Fruit fly (Drosophila melanogaster): ENCODE measurements around the gene CG8620.

CG8620 gene

dm6 chr3L:7157713-7158112 lies at the start of gene CG8620:
Gene CG8620 (plus strand): TSS chr3L:7158099.
- TF ChIP-seq CG34376 (GFP tag; optimal IDR thresholded peaks at IDR 0.05) (peak; percentile 4), HmgD (GFP tag; optimal IDR thresholded peaks at IDR 0.05) (no peak), bigmax (GFP tag; optimal IDR thresholded peaks at IDR 0.05) (peak; percentile 64), cwo (GFP tag; optimal IDR thresholded peaks at IDR 0.05) (peak; percentile 8), CG15514 (GFP tag; optimal IDR thresholded peaks at IDR 0.05) (peak; percentile 0), Pdp1 (GFP tag; optimal IDR thresholded peaks at IDR 0.05) (peak in 1 of 2 experiments; percentile 69)

- TF ChIP-seq bsh (GFP tag; optimal IDR thresholded peaks at IDR 0.05) (peak in 1 of 2 experiments; percentile 31), Ets65A (GFP tag) (peak; percentile 35), btn (GFP tag; optimal IDR thresholded peaks at IDR 0.05) (no peak), Ptx1 (GFP tag; IDR thresholded peaks at IDR 0.05) (no peak), CG10431 (GFP tag; optimal IDR thresholded peaks at IDR 0.05) (no peak), bbx (GFP tag; IDR thresholded peaks at IDR 0.05; ENCODE audit: partially characterized antibody) (no peak), lmd (GFP tag; IDR thresholded peaks at IDR 0.05) (0 out of 2 replicates have a peak, but pooled peaks have one; percentile 10), phol (tag; optimal IDR thresholded peaks at IDR 0.05) (peak; percentile 23), Xrp1 (GFP tag; IDR thresholded peaks at IDR 0.05) (peak; percentile 26; the same call in 1 of the 2 replicates), nerfin-2 (GFP tag; IDR thresholded peaks at IDR 0.05; ENCODE audit: partially characterized antibody) (no peak), CG11504 (tag; optimal IDR thresholded peaks at IDR 0.05) (peak; percentile 6), CG7357 (GFP tag; IDR thresholded peaks at IDR 0.05) (0 out of 3 replicates have a peak, but pooled peaks have one; percentile 23), ewg (GFP tag; optimal IDR thresholded peaks at IDR 0.05) (peak; percentile 11), schlank (tag; optimal IDR thresholded peaks at IDR 0.05) (no peak), sens (GFP tag) (peak; percentile 57), dysf (GFP tag; IDR thresholded peaks at IDR 0.05) (0 out of 3 replicates have a peak, but pooled peaks have one; percentile 10), row (GFP tag; IDR thresholded peaks at IDR 0.05) (peak; percentile 39; the same call in 2 of the 3 replicates), grau (tag; optimal IDR thresholded peaks at IDR 0.05) (peak; percentile 74), bowl (GFP tag; IDR thresholded peaks at IDR 0.05) (no peak), Med (GFP tag) (peak; percentile 8)
These were observed 44.9 kb upstream of the CG8620 start for dm6 chr3L:7113010-7113409.

- TF ChIP-seq sd (tag; optimal IDR thresholded peaks at IDR 0.05) = peak; percentile 94
- TF ChIP-seq CG17385 (GFP tag; optimal IDR thresholded peaks at IDR 0.05) = no peak
- TF ChIP-seq gro (GFP tag; optimal IDR thresholded peaks at IDR 0.05) = peak; percentile 79
- 0 out of 4 replicates have a peak, but pooled peaks have one; percentile 48 for TF ChIP-seq chinmo (GFP tag; IDR thresholded peaks at IDR 0.05; ENCODE audit: partially characterized antibody)
- no peak for TF ChIP-seq Six4 (GFP tag; optimal IDR thresholded peaks at IDR 0.05)
- TF ChIP-seq CG17568 (GFP tag; optimal IDR thresholded peaks at IDR 0.05) = no peak
- TF ChIP-seq CG13894 (tag; optimal IDR thresholded peaks at IDR 0.05) = peak; percentile 48
- TF ChIP-seq B-H2 (GFP tag; optimal IDR thresholded peaks at IDR 0.05) = peak; percentile 62
- TF ChIP-seq ase (GFP tag; IDR thresholded peaks at IDR 0.05) = no peak
- peak; percentile 64 for TF ChIP-seq CG13624 (GFP tag; optimal IDR thresholded peaks at IDR 0.05)
- TF ChIP-seq MBD-R2 (GFP tag; IDR thresholded peaks at IDR 0.05) = 0 out of 2 replicates have a peak, but pooled peaks have one; percentile 7
- TF ChIP-seq vvl (GFP tag; IDR thresholded peaks at IDR 0.05) = 0 out of 2 replicates have a peak, but pooled peaks have one; percentile 39
- peak; percentile 5 for TF ChIP-seq CG10543 (GFP tag; optimal IDR thresholded peaks at IDR 0.05)
These were observed 42.0 kb upstream of the CG8620 start for dm6 chr3L:7115944-7116343.
